Fruit fly (Drosophila melanogaster) whole organism, wandering third instar larva: ENCODE measurements around the gene CG8562.
A peak's percentile ranks its signal among the peaks of the same experiment; 100 is the strongest.

Experiments
- CG32264 ChIP-seq: fragments of 200-800 bp; sonication (Bioruptor generic); optimal IDR thresholded peaks from 2 replicates; lab custom pipeline; 2016; ENCODE audit warnings: missing biosample characterization, missing genetic modification characterization
- Dfd ChIP-seq: fragments of >200 bp; optimal IDR thresholded peaks from 2 replicates; lab custom pipeline; 2017; ENCODE audit warnings: missing biosample characterization, missing genetic modification characterization
- Hnf4 ChIP-seq: fragments of 200-800 bp; sonication (Bioruptor generic); optimal IDR thresholded peaks from 2 replicates; lab custom pipeline; 2016; ENCODE audit warnings: missing biosample characterization, mild to moderate bottlenecking, missing genetic modification characterization
- Hr78 ChIP-seq: fragments of >200 bp; optimal IDR thresholded peaks from 2 replicates; lab custom pipeline; 2017; ENCODE audit warnings: missing biosample characterization, missing genetic modification characterization
- Hr83 ChIP-seq: fragments of 200-300 bp; sonication (Bioruptor generic); optimal IDR thresholded peaks from 2 replicates; lab custom pipeline; 2016; ENCODE audit warnings: missing biosample characterization, mild to moderate bottlenecking, missing genetic modification characterization, moderate library complexity; ENCODE audit not compliant: poor library complexity, severe bottlenecking
- Jra ChIP-seq: sonication (Bioruptor generic); optimal IDR thresholded peaks from 2 replicates; lab custom pipeline; 2016; ENCODE audit warnings: missing biosample characterization, missing genetic modification characterization
- Mio ChIP-seq: sonication (Bioruptor generic); optimal IDR thresholded peaks from 2 replicates; lab custom pipeline; 2016; ENCODE audit warnings: missing biosample characterization, missing genetic modification characterization
- Myc ChIP-seq: fragments of >200 bp; optimal IDR thresholded peaks from 2 replicates; lab custom pipeline; 2017
- OdsH ChIP-seq: fragments of 200-800 bp; sonication (Bioruptor generic); optimal IDR thresholded peaks from 2 replicates; lab custom pipeline; 2016; ENCODE audit warnings: missing biosample characterization, mild to moderate bottlenecking, missing genetic modification characterization
- Rel ChIP-seq, 2 experiments: fragments of 200-800 bp; sonication (Bioruptor generic) in 1 of 2; optimal IDR thresholded peaks; 2 replicates in 1 of 2; 3 replicates in 1 of 2; lab custom pipeline; 2016 to 2019; ENCODE audit warnings: mild to moderate bottlenecking in 2 of 2, missing biosample characterization in 2 of 2, missing genetic modification characterization in 2 of 2, moderate library complexity in 1 of 2
- Sp1 ChIP-seq: fragments of 200-800 bp; sonication (Bioruptor generic); optimal IDR thresholded peaks from 3 replicates; lab custom pipeline; 2019; ENCODE audit warnings: missing biosample characterization, mild to moderate bottlenecking, missing genetic modification characterization, moderate library complexity
- Vsx2 ChIP-seq: fragments of 200-300, 225-300 bp; sonication (Bioruptor generic); optimal IDR thresholded peaks from 2 replicates; lab custom pipeline; 2018; ENCODE audit warnings: missing biosample characterization, missing genetic modification characterization; ENCODE audit not compliant: partially characterized antibody
- br ChIP-seq: fragments of 200-800 bp; sonication (Bioruptor generic); optimal IDR thresholded peaks from 2 replicates; lab custom pipeline; 2016; ENCODE audit warnings: missing biosample characterization, missing genetic modification characterization
- brk ChIP-seq: fragments of 200-800 bp; sonication (Bioruptor generic); optimal IDR thresholded peaks from 2 replicates; lab custom pipeline; 2016; ENCODE audit warnings: missing biosample characterization, mild to moderate bottlenecking, missing genetic modification characterization
- dl ChIP-seq, 2 experiments: fragments of 175-275, 200-275 bp in 1 of 2; fragments of 200-275 bp in 1 of 2; sonication (Bioruptor generic); optimal IDR thresholded peaks; lab custom pipeline; 2018; ENCODE audit warnings: mild to moderate bottlenecking in 2 of 2, missing biosample characterization in 2 of 2, missing genetic modification characterization in 2 of 2, moderate library complexity in 2 of 2; ENCODE audit not compliant: partially characterized antibody in 2 of 2, insufficient read depth in 1 of 2
- dmrt93B ChIP-seq: fragments of 200-800 bp; sonication (Bioruptor generic); optimal IDR thresholded peaks from 2 replicates; lab custom pipeline; 2018; ENCODE audit warnings: missing biosample characterization, mild to moderate bottlenecking, missing genetic modification characterization
- dsf ChIP-seq: sonication (Bioruptor generic); optimal IDR thresholded peaks from 2 replicates; lab custom pipeline; 2016; ENCODE audit warnings: missing biosample characterization, missing genetic modification characterization, borderline replicate concordance
- ey ChIP-seq: fragments of 200-800 bp; sonication (Bioruptor generic); optimal IDR thresholded peaks from 2 replicates; lab custom pipeline; 2016; ENCODE audit warnings: missing biosample characterization, missing genetic modification characterization
- foxo ChIP-seq, 2 experiments: fragments of 200-800 bp; sonication (Bioruptor generic); optimal IDR thresholded peaks; 2 replicates in 1 of 2; 3 replicates in 1 of 2; lab custom pipeline; 2016 to 2017; ENCODE audit warnings: missing biosample characterization in 2 of 2, missing genetic modification characterization in 2 of 2
- fru ChIP-seq: fragments of 200-800 bp; sonication (Bioruptor generic); optimal IDR thresholded peaks from 3 replicates; lab custom pipeline; 2016; ENCODE audit warnings: missing biosample characterization, mild to moderate bottlenecking, missing genetic modification characterization
- h ChIP-seq: fragments of 200-800 bp; sonication (Bioruptor generic); optimal IDR thresholded peaks from 3 replicates; lab custom pipeline; 2016; ENCODE audit warnings: missing biosample characterization, mild to moderate bottlenecking, missing genetic modification characterization
- jim ChIP-seq: fragments of 175-275, 200-325 bp; sonication (Bioruptor generic); optimal IDR thresholded peaks from 2 replicates; lab custom pipeline; 2016; ENCODE audit warnings: missing biosample characterization, mild to moderate bottlenecking, missing genetic modification characterization
- lola ChIP-seq: fragments of >200 bp; optimal IDR thresholded peaks from 2 replicates; lab custom pipeline; 2017; ENCODE audit warnings: missing biosample characterization, missing genetic modification characterization
- psq ChIP-seq: fragments of 200-800 bp; sonication (Bioruptor generic); optimal IDR thresholded peaks from 3 replicates; lab custom pipeline; 2017; ENCODE audit warnings: missing biosample characterization, mild to moderate bottlenecking, missing genetic modification characterization, moderate library complexity
- rgr ChIP-seq: fragments of 200-800 bp; sonication (Bioruptor generic); optimal IDR thresholded peaks from 3 replicates; lab custom pipeline; 2016; ENCODE audit warnings: missing biosample characterization, mild to moderate bottlenecking, missing genetic modification characterization
- sage ChIP-seq: fragments of 200-800 bp; sonication (Bioruptor generic); optimal IDR thresholded peaks from 2 replicates; lab custom pipeline; 2016; ENCODE audit warnings: missing biosample characterization, mild to moderate bottlenecking, missing genetic modification characterization
- sv ChIP-seq: fragments of 200-800 bp; sonication (Bioruptor generic); optimal IDR thresholded peaks from 3 replicates; lab custom pipeline; 2016; ENCODE audit warnings: missing biosample characterization, missing genetic modification characterization
- tai ChIP-seq: sonication (Bioruptor generic); optimal IDR thresholded peaks from 2 replicates; lab custom pipeline; 2016; ENCODE audit warnings: missing biosample characterization, missing genetic modification characterization
- usp ChIP-seq: fragments of >200 bp; optimal IDR thresholded peaks from 2 replicates; lab custom pipeline; 2017; ENCODE audit warnings: missing biosample characterization, missing genetic modification characterization

The CG8562 gene

DNA sequence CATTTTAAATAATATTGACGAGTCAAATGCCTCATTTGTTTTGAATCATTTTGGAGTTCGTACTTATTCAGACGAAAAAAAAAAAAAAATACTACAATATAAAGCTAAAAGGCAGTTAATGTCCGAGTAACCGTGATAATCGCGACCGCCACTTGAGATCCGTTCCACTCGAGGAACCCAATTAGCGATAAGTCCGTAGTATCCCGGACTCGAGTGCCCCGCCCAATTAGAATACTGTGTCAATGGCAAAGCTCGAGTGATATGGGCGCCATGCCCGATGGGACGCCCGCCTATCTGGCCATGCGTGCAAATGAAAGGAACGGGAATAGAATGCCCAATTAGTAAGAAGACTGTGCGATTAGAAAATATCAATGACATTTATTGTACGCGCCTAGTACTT is 3.9 kb downstream of the CG8562 start:
- TF ChIP-seq Hnf4 (GFP tag; lab: Kevin White, UChicago) (no peak), OdsH (GFP tag; lab: Kevin White, UChicago) (no peak), h (GFP tag; lab: Kevin White, UChicago) (no peak)

DNA sequence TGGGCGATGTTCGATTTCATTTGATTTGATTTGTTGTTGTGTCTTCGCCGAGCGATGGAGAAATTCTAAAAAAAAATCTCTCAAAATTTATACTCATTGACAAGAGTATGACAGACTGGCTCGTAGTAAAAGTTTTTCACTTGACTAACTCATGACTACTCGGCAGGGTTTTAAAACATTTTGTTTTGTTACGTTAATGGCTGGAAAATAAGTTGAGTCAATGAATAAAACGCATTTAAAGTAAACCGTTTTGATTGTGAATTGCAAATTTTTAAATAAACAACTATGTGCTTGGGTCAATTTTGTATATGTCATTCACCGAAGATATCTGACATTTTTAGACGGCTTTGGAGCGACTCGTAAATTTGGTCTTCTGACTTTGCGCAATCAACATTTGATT is 6.0 kb downstream of the CG8562 start, which contains the start of gene CG8560:
TSS of gene CG8560 (minus strand) at position 101 of the 400 bp plus-strand sequence.
- TF ChIP-seq CG32264 (GFP tag; lab: Kevin White, UChicago) (no peak), Sp1 (no peak), Jra (GFP tag; lab: Kevin White, UChicago) (no peak), jim (no peak), Hr78 (no peak), lola (GFP tag; lab: Kevin White, UChicago) (no peak)

DNA sequence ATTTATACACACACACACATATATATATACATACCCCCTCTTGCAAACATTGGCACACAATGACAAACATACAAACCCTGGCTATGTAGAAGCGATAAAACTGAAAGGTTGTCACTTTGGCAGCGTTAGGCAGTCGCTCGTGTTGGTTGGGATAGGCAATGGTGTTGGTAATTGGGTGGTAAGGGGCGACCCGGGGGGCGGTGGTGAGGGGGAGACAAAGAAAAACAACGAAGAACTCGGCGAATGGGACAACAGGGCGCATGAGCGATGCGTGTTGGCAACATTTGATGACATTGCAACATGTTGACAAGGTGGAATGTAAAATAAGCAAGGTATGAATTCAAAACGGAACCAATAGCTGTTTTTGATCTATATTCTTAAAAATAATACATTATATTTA is 24.5 kb downstream of the CG8562 start:
- TF ChIP-seq rgr (no peak), Hnf4 (GFP tag; lab: Kevin White, UChicago) (no peak), Hr83 (GFP tag; lab: Kevin White, UChicago) (no peak), dl (GFP tag; optimal IDR thresholded peaks at IDR 0.05; lab: Kevin White, UChicago; ENCODE audit: insufficient read depth in 1 of 2, partially characterized antibody in 2 of 2) (no peak), dsf (GFP tag; lab: Kevin White, UChicago) (no peak), fru (GFP tag; lab: Kevin White, UChicago) (no peak), CG32264 (GFP tag; lab: Kevin White, UChicago) (no peak), sage (no peak), Rel (GFP tag; optimal IDR thresholded peaks at IDR 0.05; lab: Kevin White, UChicago) (no peak), Rel (tag; optimal IDR thresholded peaks at IDR 0.05; lab: Kevin White, UChicago) (no peak), brk (GFP tag; lab: Kevin White, UChicago) (no peak), jim (no peak), usp (no peak), h (GFP tag; lab: Kevin White, UChicago) (no peak), ey (GFP tag; lab: Kevin White, UChicago) (no peak), dmrt93B (GFP tag; lab: Kevin White, UChicago) (no peak), Sp1 (no peak), Vsx2 (no peak), sv (no peak), Myc (lab: Kevin White, UChicago) (no peak), psq (no peak)

DNA sequence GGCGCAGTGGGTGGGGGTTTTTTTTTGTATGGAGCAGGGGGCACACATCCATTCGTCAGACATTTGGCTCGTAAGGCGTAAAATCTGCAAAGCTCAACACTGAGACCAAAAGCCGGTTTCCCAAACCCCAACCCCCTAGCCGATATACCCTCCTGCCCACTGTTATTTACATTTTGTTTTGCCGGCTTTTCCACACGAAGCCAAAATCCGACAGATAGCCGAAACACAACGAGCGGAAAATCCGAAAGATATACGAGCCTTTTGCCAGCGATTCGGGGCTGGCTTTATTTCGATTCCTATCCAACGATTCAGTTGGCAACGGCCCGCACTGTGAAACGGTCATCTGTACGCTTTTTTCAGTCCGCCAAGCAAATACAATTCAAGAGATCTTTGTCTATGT is 25.4 kb downstream of the CG8562 start, which contains the start of gene CG42458:
TSS of gene CG42458 (plus strand) at position 311 of the 400 bp plus-strand sequence.
- TF ChIP-seq usp (no peak), Hnf4 (GFP tag; lab: Kevin White, UChicago) (no peak), Mio (no peak)
- TF ChIP-seq, all 38 proteins: peak for 0

DNA sequence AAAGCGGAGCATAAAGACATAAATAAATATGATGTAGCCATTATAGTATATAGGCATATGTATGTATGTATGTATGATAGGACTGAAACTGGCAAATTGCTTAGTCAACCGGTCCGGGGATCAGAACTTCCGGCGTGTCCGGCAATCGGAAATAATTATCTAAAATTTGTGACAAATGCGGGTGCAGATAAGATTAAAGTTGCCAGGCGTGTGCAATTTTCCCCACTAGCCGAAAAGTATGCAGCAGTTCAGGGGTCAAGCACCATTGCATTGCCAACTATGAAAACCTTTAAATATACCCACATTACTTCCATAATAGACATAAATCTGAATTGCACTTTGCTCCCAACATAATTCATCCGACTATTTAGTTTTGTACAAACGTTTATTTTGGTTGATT is 34.2 kb downstream of the CG8562 start:
- TF ChIP-seq Hr78 (no peak), Dfd (GFP tag; lab: Kevin White, UChicago) (no peak), dsf (GFP tag; lab: Kevin White, UChicago) (no peak), Sp1 (no peak), h (GFP tag; lab: Kevin White, UChicago) (peak; percentile 4), jim (no peak)
- TF ChIP-seq, all 38 proteins: peak for 1

DNA sequence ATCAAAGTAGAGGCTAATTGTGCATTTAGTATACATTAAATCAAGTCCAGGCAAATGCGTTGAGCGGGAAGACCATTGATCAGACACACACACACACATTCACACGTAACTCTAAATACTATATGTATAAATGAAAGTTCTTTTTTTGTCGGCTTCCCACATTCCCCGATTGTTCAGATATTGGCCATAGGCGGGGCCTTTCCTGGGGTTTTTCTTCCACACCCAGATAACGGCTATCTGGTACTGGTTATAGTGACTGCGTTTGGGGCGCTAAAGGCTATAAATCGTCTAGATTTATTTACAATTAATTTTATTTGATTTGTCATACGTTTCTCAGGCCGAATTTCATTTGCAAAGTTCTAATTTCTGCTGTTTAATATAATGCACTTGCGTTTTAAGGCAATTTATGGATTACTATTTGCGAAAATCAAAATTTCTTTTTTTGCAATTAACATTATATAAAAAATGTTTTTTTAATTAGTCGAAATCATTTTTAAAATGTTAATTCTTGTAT is 34.8 kb downstream of the CG8562 start:
- TF ChIP-seq h (GFP tag; lab: Kevin White, UChicago) (no peak), psq (no peak), sv (no peak), sage (no peak), dl (GFP tag; optimal IDR thresholded peaks at IDR 0.05; lab: Kevin White, UChicago; ENCODE audit: insufficient read depth in 1 of 2, partially characterized antibody in 2 of 2) (peak in 1 of 2 experiments; percentile 40), foxo (GFP tag; optimal IDR thresholded peaks at IDR 0.05; lab: Kevin White, UChicago) (no peak), brk (GFP tag; lab: Kevin White, UChicago) (no peak), dmrt93B (GFP tag; lab: Kevin White, UChicago) (no peak), fru (GFP tag; lab: Kevin White, UChicago) (no peak), CG32264 (GFP tag; lab: Kevin White, UChicago) (no peak), tai (GFP tag; lab: Kevin White, UChicago) (no peak), br (GFP tag; lab: Kevin White, UChicago) (no peak), Mio (no peak), Jra (GFP tag; lab: Kevin White, UChicago) (no peak), Rel (GFP tag; optimal IDR thresholded peaks at IDR 0.05; lab: Kevin White, UChicago) (no peak), Rel (tag; optimal IDR thresholded peaks at IDR 0.05; lab: Kevin White, UChicago) (peak; percentile 94), jim (no peak)
